Worm (Caenorhabditis elegans): ENCODE data around the gene sqv-7.

- TF ChIP-seq fkh-10 (GFP tag; optimal IDR thresholded peaks at IDR 0.05) (no peak), unc-130 (GFP tag; optimal IDR thresholded peaks at IDR 0.05) (no peak), unc-62 (GFP tag; optimal IDR thresholded peaks at IDR 0.05 in 1 of 2) (peak in 1 of 2 experiments; percentile 13), unc-62 (tag; optimal IDR thresholded peaks at IDR 0.05) (no peak), zfp-3 (GFP tag; conservative IDR thresholded peaks at IDR 0.05) (no peak), daf-12 (tag; optimal IDR thresholded peaks at IDR 0.05) (no peak), spr-3 (GFP tag; optimal IDR thresholded peaks at IDR 0.05) (no peak), nhr-11 (tag; optimal IDR thresholded peaks at IDR 0.05) (no peak)
Measured at ce11 chrII:6973501-6973900, 39.0 kb downstream of the sqv-7 start, which contains the start of gene sod-1.

Measured in whole organism, L4 larva.